Fruit fly (Drosophila melanogaster): ENCODE measurements around the gene tara.

Gene tara

DNA sequence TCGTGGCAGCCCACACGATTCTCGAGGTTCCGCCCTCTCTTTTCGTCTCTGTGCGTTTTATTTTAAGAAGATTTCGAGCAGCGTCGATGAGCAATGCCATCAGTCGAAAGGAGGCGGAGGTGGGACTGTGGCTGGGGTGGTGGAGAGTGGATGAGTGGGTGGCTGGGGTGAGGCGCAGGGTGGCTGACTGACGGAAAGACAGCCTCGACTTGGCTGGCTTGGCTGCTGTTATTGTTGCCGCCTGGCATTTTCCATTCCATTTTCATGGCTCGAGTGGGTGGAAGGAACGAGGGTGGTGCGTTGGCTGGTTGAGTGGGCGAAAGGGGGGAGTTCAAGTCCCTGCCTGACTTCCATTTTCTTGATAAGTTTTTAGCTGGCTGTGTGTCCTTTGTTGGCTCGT lies 30.7 kb downstream of the tara start (continued):
- no peak for TF ChIP-seq CG5245 (GFP tag; optimal IDR thresholded peaks at IDR 0.05)
- peak; percentile 53 for TF ChIP-seq nom (GFP tag; optimal IDR thresholded peaks at IDR 0.05)
- TF ChIP-seq sens-2 (GFP tag; IDR thresholded peaks at IDR 0.05) = no peak
- no peak for TF ChIP-seq NC2β (GFP tag; optimal IDR thresholded peaks at IDR 0.05)
- TF ChIP-seq CG7839 (tag; optimal IDR thresholded peaks at IDR 0.05) = no peak
- no peak for TF ChIP-seq dm (GFP tag; optimal IDR thresholded peaks at IDR 0.05)
- TF ChIP-seq Blimp-1 (GFP tag; optimal IDR thresholded peaks at IDR 0.05) = no peak
- no peak for TF ChIP-seq MTF-1 (GFP tag; optimal IDR thresholded peaks at IDR 0.05; ENCODE audit: borderline replicate concordance)
- TF ChIP-seq insv (GFP tag; optimal IDR thresholded peaks at IDR 0.05) = no peak
- no peak for TF ChIP-seq Hsf (GFP tag; optimal IDR thresholded peaks at IDR 0.05)
- TF ChIP-seq CG1233 (GFP tag; optimal IDR thresholded peaks at IDR 0.05) = no peak
- TF ChIP-seq CG5180 (GFP tag; optimal IDR thresholded peaks at IDR 0.05) = peak; percentile 13
- no peak for TF ChIP-seq CG17802 (tag; optimal IDR thresholded peaks at IDR 0.05)
- no peak for TF ChIP-seq eyg (GFP tag; optimal IDR thresholded peaks at IDR 0.05)
- peak; percentile 53 for TF ChIP-seq ash1 (GFP tag; optimal IDR thresholded peaks at IDR 0.05)

DNA sequence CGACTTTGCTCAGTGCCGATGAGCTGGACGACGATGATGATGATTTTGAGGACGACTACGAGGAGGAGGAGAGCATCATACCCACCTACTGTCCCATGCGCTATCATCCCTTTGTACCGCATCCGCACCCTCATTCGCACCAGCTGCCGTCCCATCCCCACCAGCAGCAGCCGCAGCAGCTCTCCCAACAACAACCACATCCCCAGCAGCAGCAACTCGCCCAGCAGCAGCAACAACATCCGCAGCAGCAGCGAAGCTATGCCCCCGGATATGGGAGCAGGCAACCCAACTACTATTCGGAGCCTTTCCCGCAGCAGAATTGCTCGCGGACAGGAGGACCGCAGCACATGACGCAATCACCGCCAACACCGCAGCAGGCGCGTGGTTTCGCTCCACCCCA lies 31.9 kb downstream of the tara start:
- TF ChIP-seq Med (GFP tag) (peak; percentile 50), tna (GFP tag; IDR thresholded peaks at IDR 0.05; ENCODE audit: partially characterized antibody) (0 out of 2 replicates have a peak, but pooled peaks have one; percentile 20), Sox102F (GFP tag; optimal IDR thresholded peaks at IDR 0.05) (no peak), Dfd (GFP tag; optimal IDR thresholded peaks at IDR 0.05) (peak in 1 of 2 experiments; percentile 57), CG16813 (GFP tag; IDR thresholded peaks at IDR 0.05; ENCODE audit: partially characterized antibody) (no peak)

- TF ChIP-seq Neu2 (GFP tag; optimal IDR thresholded peaks at IDR 0.05; ENCODE audit: borderline replicate concordance) (no peak), CG7372 (GFP tag; IDR thresholded peaks at IDR 0.05) (peak; percentile 61; the same call in 1 of the 2 replicates), lola (GFP tag; optimal IDR thresholded peaks at IDR 0.05) (peak in 1 of 3 experiments; percentile 31), CG4328 (GFP tag; optimal IDR thresholded peaks at IDR 0.05) (peak; percentile 49), scrt (GFP tag; optimal IDR thresholded peaks at IDR 0.05) (peak; percentile 17), her (GFP tag; optimal IDR thresholded peaks at IDR 0.05) (peak; percentile 62), Trl (optimal IDR thresholded peaks at IDR 0.05) (no peak), Trl (GFP tag; optimal IDR thresholded peaks at IDR 0.05) (peak; percentile 75), crp (GFP tag; optimal IDR thresholded peaks at IDR 0.05) (peak in 1 of 2 experiments; percentile 4), HmgD (GFP tag; optimal IDR thresholded peaks at IDR 0.05) (peak; percentile 48), bab2 (GFP tag; optimal IDR thresholded peaks at IDR 0.05) (peak; percentile 61), Nf-YB (GFP tag; optimal IDR thresholded peaks at IDR 0.05) (peak; percentile 42), bbx (GFP tag; IDR thresholded peaks at IDR 0.05; ENCODE audit: partially characterized antibody) (peak; percentile 11; the same call in 1 of the 2 replicates), CG32767 (GFP tag; IDR thresholded peaks at IDR 0.05) (peak; percentile 48; the same call in 1 of the 2 replicates), CG11398 (GFP tag; optimal IDR thresholded peaks at IDR 0.05) (no peak), CG18619 (GFP tag; optimal IDR thresholded peaks at IDR 0.05) (peak; percentile 59), Lim3 (GFP tag; IDR thresholded peaks at IDR 0.05) (no peak), Ada2b (GFP tag; IDR thresholded peaks at IDR 0.05) (no peak), Ets97D (GFP tag; optimal IDR thresholded peaks at IDR 0.05) (peak; percentile 64), CG2202 (tag; optimal IDR thresholded peaks at IDR 0.05) (peak; percentile 43), ap (GFP tag; IDR thresholded peaks at IDR 0.05) (0 out of 2 replicates have a peak, but pooled peaks have one; percentile 15), CG12299 (tag; optimal IDR thresholded peaks at IDR 0.05) (peak; percentile 26), CG16779 (GFP tag; IDR thresholded peaks at IDR 0.05) (peak; percentile 68), CG15514 (GFP tag; optimal IDR thresholded peaks at IDR 0.05) (peak; percentile 72), H2.0 (GFP tag; IDR thresholded peaks at IDR 0.05) (peak; percentile 68; the same call in 1 of the 2 replicates), CHES-1-like (GFP tag; optimal IDR thresholded peaks at IDR 0.05) (peak; percentile 51)
Observed at dm6 chr3R:16260385-16261169, 35.1 kb downstream of the tara start.
